2 fruit fly cellular contexts compared by ENCODE assay signal in the genomic region with DNA sequence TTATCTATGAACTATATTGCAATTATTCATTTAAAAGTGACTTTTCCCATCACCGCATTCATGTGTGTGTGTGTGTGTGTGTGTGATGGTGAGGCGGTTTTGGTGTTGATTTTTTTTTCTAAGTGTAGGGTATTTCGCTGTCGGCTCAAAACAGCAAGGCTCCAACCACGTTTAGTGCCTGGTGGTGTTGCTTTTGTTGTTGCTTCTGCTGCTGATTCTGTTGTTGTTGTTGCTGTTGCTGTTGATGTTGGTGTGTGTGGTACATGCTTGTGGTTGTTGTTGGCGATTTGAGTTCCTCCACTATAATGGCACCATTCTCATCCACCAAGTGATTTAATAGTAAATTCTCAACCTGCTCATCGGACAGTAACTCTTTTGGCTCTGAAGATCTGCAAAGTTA.
TF ChIP-seq lines count a peak whose summit lies in the region.

No protein-coding gene starts in this region.

- no peak for TF ChIP-seq CTCF in whole organism, embryonic (GFP tag; optimal IDR thresholded peaks at IDR 0.05; lab: Kevin White, UChicago)

TF ChIP-seq in whole organism, embryonic, 481 proteins besides CTCF, POLR2A, EP300 and RAD21:
- TF ChIP-seq row (GFP tag; IDR thresholded peaks at IDR 0.05; lab: Robert Waterston, UW) (0 out of 3 replicates have a peak, but pooled peaks have one; percentile 17), ham (GFP tag; IDR thresholded peaks at IDR 0.05; lab: Robert Waterston, UW) (no peak), Trl (optimal IDR thresholded peaks at IDR 0.05; lab: Kevin White, UChicago) (no peak), Trl (GFP tag; optimal IDR thresholded peaks at IDR 0.05; lab: Kevin White, UChicago) (no peak), CG2678 (tag; optimal IDR thresholded peaks at IDR 0.05; lab: Kevin White, UChicago) (no peak), Xrp1 (GFP tag; IDR thresholded peaks at IDR 0.05; lab: Robert Waterston, UW) (no peak), D19A (tag; optimal IDR thresholded peaks at IDR 0.05; lab: Kevin White, UChicago) (peak; percentile 19), CG8944 (GFP tag; optimal IDR thresholded peaks at IDR 0.05; lab: Kevin White, UChicago) (no peak), sens (GFP tag; lab: Kevin White, UChicago) (peak; percentile 22), CG4360 (GFP tag; IDR thresholded peaks at IDR 0.05; lab: Robert Waterston, UW) (peak; percentile 88)
TF ChIP-seq in whole organism, embryonic: peak in this region for 4.

TF ChIP-seq in whole organism, wandering third instar larva, 38 proteins besides CTCF, POLR2A, EP300 and RAD21:
- TF ChIP-seq brk (GFP tag; optimal IDR thresholded peaks at IDR 0.05; lab: Kevin White, UChicago) (no peak), Vsx2 (GFP tag; optimal IDR thresholded peaks at IDR 0.05; lab: Kevin White, UChicago; ENCODE audit: partially characterized antibody) (no peak), Hnf4 (GFP tag; optimal IDR thresholded peaks at IDR 0.05; lab: Kevin White, UChicago) (no peak), sage (GFP tag; optimal IDR thresholded peaks at IDR 0.05; lab: Kevin White, UChicago) (no peak), N (GFP tag; optimal IDR thresholded peaks at IDR 0.05; lab: Kevin White, UChicago) (no peak), Dfd (GFP tag; optimal IDR thresholded peaks at IDR 0.05; lab: Kevin White, UChicago) (peak; percentile 64)

Comparison
In these comparisons a context has a peak if more than half of its experiments do, and no peak if none do; other contexts are left out.
1. Of the 10 proteins assayed by ChIP-seq in both whole organism, embryonic and whole organism, wandering third instar larva: peak only in whole organism, embryonic: none; only in whole organism, wandering third instar larva: Dfd; in both: none; in neither: 9.